Fruit fly (Drosophila melanogaster) whole organism, embryonic: ENCODE results near the gene GstD7.

Experiments used
- Aef1 ChIP-seq: fragments of 200-800 bp; sonication (Bioruptor generic); IDR thresholded peaks from 3 replicates; pipeline ENCODE4 v1.3.6; 2022; ENCODE audit warnings: missing biosample characterization, missing genetic modification characterization
- Atf6 ChIP-seq: fragments of 200-800 bp; sonication (Bioruptor generic); IDR thresholded peaks from 2 replicates; pipeline ENCODE4 v1.3.6; 2022; ENCODE audit warnings: missing biosample characterization, missing genetic modification characterization
- CG10462 ChIP-seq: fragments of 200-800 bp; sonication (Bioruptor generic); optimal IDR thresholded peaks from 2 replicates; lab custom pipeline; 2016; ENCODE audit warnings: missing biosample characterization, missing genetic modification characterization
- CG1602 ChIP-seq: fragments of 200-800 bp; sonication (Bioruptor generic); optimal IDR thresholded peaks from 3 replicates; lab custom pipeline; 2016; ENCODE audit warnings: missing biosample characterization, missing genetic modification characterization
- CG16779 ChIP-seq: fragments of 200-800 bp; sonication (Bioruptor generic); IDR thresholded peaks from 2 replicates; pipeline ENCODE4 v1.3.6; 2022; ENCODE audit warnings: missing biosample characterization, missing genetic modification characterization
- CG18011 ChIP-seq: fragments of 200-800 bp; sonication (Bioruptor generic); optimal IDR thresholded peaks from 2 replicates; lab custom pipeline; 2017; ENCODE audit warnings: missing biosample characterization, missing genetic modification characterization, mild to moderate bottlenecking, moderate library complexity, missing genotype
- CG18599 ChIP-seq: fragments of 200-800 bp; sonication (Bioruptor generic); optimal IDR thresholded peaks from 3 replicates; lab custom pipeline; 2017; ENCODE audit warnings: missing biosample characterization, missing genetic modification characterization, mild to moderate bottlenecking, moderate library complexity, missing genetic modification reagents
- CG32767 ChIP-seq: fragments of 200-800 bp; sonication (Bioruptor generic); IDR thresholded peaks from 2 replicates; pipeline ENCODE4 v1.3.6; 2022; ENCODE audit warnings: missing biosample characterization, missing genetic modification characterization
- CG33557 ChIP-seq: fragments of 200-800 bp; sonication (Bioruptor generic); optimal IDR thresholded peaks from 2 replicates; lab custom pipeline; 2019; ENCODE audit warnings: missing biosample characterization, mild to moderate bottlenecking, missing genetic modification characterization, moderate library complexity
- CG34376 ChIP-seq: fragments of 200-800 bp; sonication (Bioruptor generic); optimal IDR thresholded peaks from 2 replicates; lab custom pipeline; 2018; ENCODE audit warnings: missing biosample characterization, mild to moderate bottlenecking, missing genetic modification characterization
- CG4328 ChIP-seq: fragments of 200-800 bp; sonication (Bioruptor generic); optimal IDR thresholded peaks from 3 replicates; lab custom pipeline; 2017; ENCODE audit warnings: missing biosample characterization, missing genetic modification reagents, missing genetic modification characterization
- CG4404 ChIP-seq: fragments of 200-800 bp; sonication (Bioruptor generic); IDR thresholded peaks from 2 replicates; pipeline ENCODE4 v1.3.6; 2022; ENCODE audit warnings: missing biosample characterization, missing genetic modification characterization
- CG4424 ChIP-seq: fragments of 200-800 bp; sonication (Bioruptor generic); optimal IDR thresholded peaks from 3 replicates; lab custom pipeline; 2016; ENCODE audit warnings: missing biosample characterization, missing genetic modification characterization
- CG4730 ChIP-seq: fragments of 200-800 bp; sonication (Bioruptor generic); IDR thresholded peaks from 2 replicates; pipeline ENCODE4 v1.3.6; 2022; ENCODE audit warnings: missing biosample characterization, missing genetic modification characterization
- CG6765 ChIP-seq: fragments of 200-800 bp; sonication (Bioruptor generic); optimal IDR thresholded peaks from 3 replicates; lab custom pipeline; 2017; ENCODE audit warnings: missing biosample characterization, mild to moderate bottlenecking, missing genetic modification characterization
- CG9876 ChIP-seq: fragments of 200-800 bp; sonication (Bioruptor generic); optimal IDR thresholded peaks from 2 replicates; lab custom pipeline; 2016; ENCODE audit warnings: missing biosample characterization, missing genetic modification characterization
- CHES-1-like ChIP-seq: fragments of 200-800 bp; sonication (Bioruptor generic); optimal IDR thresholded peaks from 2 replicates; lab custom pipeline; 2016; ENCODE audit warnings: missing biosample characterization, missing genetic modification characterization
- Dip3 ChIP-seq: fragments of 200-800 bp; sonication (Bioruptor generic); optimal IDR thresholded peaks from 3 replicates; lab custom pipeline; 2016; ENCODE audit warnings: missing biosample characterization, missing genetic modification characterization
- E2f1 ChIP-seq: fragments of 200-800 bp; sonication (Bioruptor generic); IDR thresholded peaks from 2 replicates; pipeline ENCODE4 v1.3.6; 2022; ENCODE audit warnings: missing biosample characterization, missing genetic modification characterization
- H15 ChIP-seq: fragments of 200-800 bp; sonication (Bioruptor generic); IDR thresholded peaks from 3 replicates; pipeline ENCODE4 v1.3.6; 2022; ENCODE audit warnings: missing biosample characterization, missing genetic modification characterization
- HLH3B ChIP-seq: fragments of 200-800 bp; sonication (Bioruptor generic); IDR thresholded peaks from 2 replicates; pipeline ENCODE4 v1.3.6; 2022; ENCODE audit warnings: missing biosample characterization, missing genetic modification characterization
- Hr39 ChIP-seq: fragments of >200 bp; optimal IDR thresholded peaks from 2 replicates; lab custom pipeline; 2017
- Hr51 ChIP-seq, 2 experiments: fragments of 200-800 bp; sonication (Bioruptor generic); optimal IDR thresholded peaks; 2 replicates in 1 of 2; 3 replicates in 1 of 2; lab custom pipeline; 2016 to 2018; ENCODE audit warnings: missing biosample characterization in 2 of 2, missing genetic modification characterization in 2 of 2, mild to moderate bottlenecking in 1 of 2, moderate library complexity in 1 of 2
- Lim3 ChIP-seq: fragments of 200-800 bp; sonication (Bioruptor generic); IDR thresholded peaks from 2 replicates; pipeline ENCODE4 v1.3.6; 2022; ENCODE audit warnings: missing biosample characterization, missing genetic modification characterization
- MBD-R2 ChIP-seq: fragments of 200-800 bp; sonication (Bioruptor generic); IDR thresholded peaks from 2 replicates; pipeline ENCODE4 v1.3.6; 2022; ENCODE audit warnings: missing biosample characterization, missing genetic modification characterization
- Mad ChIP-seq: fragments of 200-800 bp; sonication (Bioruptor generic); optimal IDR thresholded peaks from 2 replicates; lab custom pipeline; 2016; ENCODE audit warnings: missing biosample characterization, missing genetic modification characterization
- PHDP ChIP-seq: fragments of 200-800 bp; sonication (Bioruptor generic); optimal IDR thresholded peaks from 3 replicates; lab custom pipeline; 2018; ENCODE audit warnings: missing biosample characterization, mild to moderate bottlenecking, missing genetic modification characterization, moderate library complexity
- Xbp1 ChIP-seq: fragments of 200-800 bp; sonication (Bioruptor generic); optimal IDR thresholded peaks from 3 replicates; lab custom pipeline; 2016; ENCODE audit warnings: missing biosample characterization, mild to moderate bottlenecking, missing genetic modification characterization
- aop ChIP-seq: fragments of 200-800 bp; sonication (Bioruptor generic); IDR thresholded peaks from 2 replicates; pipeline ENCODE4 v1.3.6; 2022; ENCODE audit warnings: missing biosample characterization, missing genetic modification characterization
- ato ChIP-seq: fragments of 200-800 bp; sonication (Bioruptor generic); IDR thresholded peaks from 2 replicates; pipeline ENCODE4 v1.3.6; 2022; ENCODE audit warnings: missing biosample characterization, missing genetic modification characterization; ENCODE audit not compliant: partially characterized antibody
- bigmax ChIP-seq: fragments of 200-800 bp; sonication (Bioruptor generic); optimal IDR thresholded peaks from 2 replicates; lab custom pipeline; 2018; ENCODE audit warnings: missing biosample characterization, mild to moderate bottlenecking, missing genetic modification characterization
- chinmo ChIP-seq: fragments of 200-800 bp; sonication (Bioruptor generic); IDR thresholded peaks from 4 replicates; pipeline ENCODE4 v1.3.6; 2022; ENCODE audit warnings: missing biosample characterization, missing genetic modification characterization; ENCODE audit not compliant: partially characterized antibody
- crp ChIP-seq, 2 experiments: fragments of 200-800 bp; sonication (Bioruptor generic); optimal IDR thresholded peaks; 2 replicates in 1 of 2; 3 replicates in 1 of 2; lab custom pipeline; 2017; ENCODE audit warnings: missing biosample characterization in 2 of 2, missing genetic modification characterization in 2 of 2, mild to moderate bottlenecking in 1 of 2, moderate library complexity in 1 of 2
- da ChIP-seq: fragments of 200-800 bp; sonication (Bioruptor generic); optimal IDR thresholded peaks from 2 replicates; lab custom pipeline; 2016; ENCODE audit warnings: missing biosample characterization, missing genetic modification characterization
- dmrt11E ChIP-seq: fragments of 200-800 bp; sonication (Bioruptor generic); optimal IDR thresholded peaks from 3 replicates; lab custom pipeline; 2018; ENCODE audit warnings: missing biosample characterization, mild to moderate bottlenecking, missing genetic modification characterization, moderate library complexity
- gcm2 ChIP-seq: fragments of 200-800 bp; sonication (Bioruptor generic); optimal IDR thresholded peaks from 2 replicates; lab custom pipeline; 2016; ENCODE audit warnings: missing biosample characterization, missing genetic modification characterization
- insv ChIP-seq, 2 experiments: fragments of 200-800 bp; sonication (Bioruptor generic); optimal IDR thresholded peaks; 3 replicates each; lab custom pipeline; 2016 to 2018; ENCODE audit warnings: missing biosample characterization in 2 of 2, missing genetic modification characterization in 2 of 2
- ken ChIP-seq: fragments of 200-800 bp; sonication (Bioruptor generic); IDR thresholded peaks from 3 replicates; pipeline ENCODE4 v1.3.6; 2022; ENCODE audit warnings: missing biosample characterization, missing genetic modification characterization
- odd ChIP-seq: fragments of 200-800 bp; sonication (Bioruptor generic); optimal IDR thresholded peaks from 2 replicates; lab custom pipeline; 2017; ENCODE audit warnings: missing biosample characterization, mild to moderate bottlenecking, missing genetic modification characterization
- p53 ChIP-seq: fragments of 200-800 bp; sonication (Bioruptor generic); optimal IDR thresholded peaks from 2 replicates; lab custom pipeline; 2016; ENCODE audit warnings: missing biosample characterization, missing genetic modification characterization
- pum ChIP-seq: fragments of 200-800 bp; sonication (Bioruptor generic); optimal IDR thresholded peaks from 2 replicates; lab custom pipeline; 2016; ENCODE audit warnings: missing biosample characterization, missing genetic modification characterization
- pzg ChIP-seq: fragments of 200-800 bp; sonication (Bioruptor generic); optimal IDR thresholded peaks from 3 replicates; lab custom pipeline; 2018; ENCODE audit warnings: missing biosample characterization, mild to moderate bottlenecking, missing genetic modification characterization, moderate library complexity
- sd ChIP-seq: fragments of 200-800 bp; sonication (Bioruptor generic); optimal IDR thresholded peaks from 3 replicates; lab custom pipeline; 2018; ENCODE audit warnings: missing biosample characterization, mild to moderate bottlenecking, missing genetic modification characterization, moderate library complexity
- sna ChIP-seq: fragments of 200-800 bp; sonication (Bioruptor generic); IDR thresholded peaks from 2 replicates; pipeline ENCODE4 v1.3.6; 2022; ENCODE audit warnings: missing biosample characterization, missing genetic modification characterization; ENCODE audit not compliant: partially characterized antibody
- tll ChIP-seq, 2 experiments: fragments of 200-800 bp in 1 of 2; fragments of >200 bp in 1 of 2; sonication (Bioruptor generic) in 1 of 2; optimal IDR thresholded peaks; 2 replicates each; lab custom pipeline; 2017 to 2019; ENCODE audit warnings: missing biosample characterization in 2 of 2, missing genetic modification characterization in 2 of 2, mild to moderate bottlenecking in 1 of 2, moderate library complexity in 1 of 2
- zf30C ChIP-seq: fragments of 200-800 bp; sonication (Bioruptor generic); optimal IDR thresholded peaks from 3 replicates; lab custom pipeline; 2018; ENCODE audit warnings: missing biosample characterization, mild to moderate bottlenecking, missing genetic modification characterization

The GstD7 gene

dm6 chr3R:12425510-12426309, 47.4 kb downstream of the GstD7 start, which contains the start of gene Pp1-87B (continued):
- no peak for TF ChIP-seq MBD-R2 (GFP tag; lab: Robert Waterston, UW)
- TF ChIP-seq pzg (GFP tag; lab: Kevin White, UChicago) = peak; percentile 77
- no peak for TF ChIP-seq CHES-1-like
- peak; percentile 9 for TF ChIP-seq CG34376 (GFP tag; lab: Kevin White, UChicago)
- TF ChIP-seq zf30C = no peak
- TF ChIP-seq sna (GFP tag; lab: Robert Waterston, UW) = no peak
- no peak for TF ChIP-seq Hr39 (lab: Kevin White, UChicago)
- no peak for TF ChIP-seq aop (GFP tag; lab: Robert Waterston, UW)
- TF ChIP-seq CG18011 (GFP tag; lab: Kevin White, UChicago) = no peak
- TF ChIP-seq gcm2 (GFP tag; lab: Kevin White, UChicago) = no peak
- peak; percentile 88 to 99 for TF ChIP-seq insv (GFP tag; optimal IDR thresholded peaks at IDR 0.05; lab: Kevin White, UChicago)
- TF ChIP-seq dmrt11E = no peak
- peak; percentile 32 for TF ChIP-seq CG4328 (GFP tag; lab: Kevin White, UChicago)
- TF ChIP-seq Atf6 = no peak
- TF ChIP-seq HLH3B = no peak
- TF ChIP-seq CG1602 = no peak
- no peak for TF ChIP-seq CG32767 (GFP tag; lab: Robert Waterston, UW)
- peak; percentile 4 for TF ChIP-seq Xbp1
- TF ChIP-seq CG18599 = no peak
- TF ChIP-seq CG16779 = no peak
- peak; percentile 37 for TF ChIP-seq pum (GFP tag; lab: Kevin White, UChicago)
- no peak for TF ChIP-seq E2f1 (GFP tag; lab: Robert Waterston, UW)
- TF ChIP-seq p53 (GFP tag; lab: Kevin White, UChicago) = peak; percentile 14
- no peak for TF ChIP-seq Aef1 (GFP tag; lab: Robert Waterston, UW)
- TF ChIP-seq da = no peak
- TF ChIP-seq CG4404 (GFP tag; lab: Robert Waterston, UW) = no peak
- no peak for TF ChIP-seq CG4730
- TF ChIP-seq Hr51 (GFP tag; optimal IDR thresholded peaks at IDR 0.05; lab: Kevin White, UChicago) = no peak
- TF ChIP-seq tll (GFP tag; optimal IDR thresholded peaks at IDR 0.05; lab: Kevin White, UChicago) = peak; percentile 40 to 98
- no peak for TF ChIP-seq ato (GFP tag; lab: Robert Waterston, UW)
- no peak for TF ChIP-seq sd
- TF ChIP-seq CG4424 (GFP tag; lab: Kevin White, UChicago) = peak; percentile 8
- TF ChIP-seq crp (GFP tag; optimal IDR thresholded peaks at IDR 0.05; lab: Kevin White, UChicago) = peak in 1 of 2 experiments; percentile 8
- no peak for TF ChIP-seq Mad (GFP tag; lab: Kevin White, UChicago)
- TF ChIP-seq H15 (GFP tag; lab: Robert Waterston, UW) = no peak
- no peak for TF ChIP-seq CG6765 (GFP tag; lab: Kevin White, UChicago)
- TF ChIP-seq odd = no peak
- TF ChIP-seq bigmax (GFP tag; lab: Kevin White, UChicago) = no peak
- TF ChIP-seq ken (GFP tag; lab: Robert Waterston, UW) = no peak
- peak; percentile 10 for TF ChIP-seq Dip3
- no peak for TF ChIP-seq CG10462
- TF ChIP-seq Lim3 (GFP tag; lab: Robert Waterston, UW) = no peak
- no peak for TF ChIP-seq chinmo (GFP tag; lab: Robert Waterston, UW)
- no peak for TF ChIP-seq CG33557 (GFP tag; lab: Kevin White, UChicago)
- no peak for TF ChIP-seq CG9876
- no peak for TF ChIP-seq PHDP
- TF ChIP-seq, all 482 proteins: peak for 112
